Fruit fly (Drosophila melanogaster) whole organism, embryonic: ENCODE data around the gene CG33687.
A peak's percentile ranks its signal among the peaks of the same experiment; 100 is the strongest.

Experiments used
- Adf1 ChIP-seq: fragments of 200-800 bp; sonication (Bioruptor generic); IDR thresholded peaks from 2 replicates; pipeline ENCODE4 v1.3.6; 2022; ENCODE audit warnings: missing biosample characterization, missing genetic modification characterization
- Bdp1 ChIP-seq: fragments of 200-800 bp; sonication (Bioruptor generic); optimal IDR thresholded peaks from 3 replicates; lab custom pipeline; 2016; ENCODE audit warnings: missing biosample characterization, missing genetic modification characterization
- BtbVII ChIP-seq: fragments of 200-800 bp; sonication (Bioruptor generic); optimal IDR thresholded peaks from 3 replicates; lab custom pipeline; 2017; ENCODE audit warnings: missing biosample characterization, mild to moderate bottlenecking, missing genetic modification characterization
- CG12236 ChIP-seq: fragments of 200-800 bp; sonication (Bioruptor generic); optimal IDR thresholded peaks from 2 replicates; lab custom pipeline; 2016; ENCODE audit warnings: missing biosample characterization, missing genetic modification characterization
- CG12299 ChIP-seq: fragments of 200-800 bp; sonication (Bioruptor generic); optimal IDR thresholded peaks from 2 replicates; lab custom pipeline; 2018; ENCODE audit warnings: missing biosample characterization, mild to moderate bottlenecking, missing genetic modification characterization
- CG12942 ChIP-seq: fragments of 200-800 bp; sonication (Bioruptor generic); optimal IDR thresholded peaks from 3 replicates; lab custom pipeline; 2016; ENCODE audit warnings: missing biosample characterization, missing genetic modification characterization
- CG13894 ChIP-seq: fragments of 200-800 bp; sonication (Bioruptor generic); optimal IDR thresholded peaks from 3 replicates; lab custom pipeline; 2018; ENCODE audit warnings: missing biosample characterization, mild to moderate bottlenecking, missing genetic modification characterization, moderate library complexity
- CG15269 ChIP-seq: fragments of 200-800 bp; sonication (Bioruptor generic); optimal IDR thresholded peaks from 2 replicates; lab custom pipeline; 2018; ENCODE audit warnings: missing biosample characterization, mild to moderate bottlenecking, missing genetic modification characterization, moderate library complexity
- CG1647 ChIP-seq: fragments of 200-800 bp; sonication (Bioruptor generic); optimal IDR thresholded peaks from 3 replicates; lab custom pipeline; 2016; ENCODE audit warnings: missing biosample characterization, missing genetic modification characterization
- CG16863 ChIP-seq: fragments of 200-800 bp; sonication (Bioruptor generic); optimal IDR thresholded peaks from 3 replicates; lab custom pipeline; 2016; ENCODE audit warnings: missing biosample characterization, missing genetic modification characterization
- CG30020 ChIP-seq: fragments of 200-800 bp; optimal IDR thresholded peaks from 2 replicates; lab custom pipeline; 2019; ENCODE audit warnings: missing biosample characterization, mild to moderate bottlenecking, missing genetic modification characterization, moderate library complexity
- CG33557 ChIP-seq: fragments of 200-800 bp; sonication (Bioruptor generic); optimal IDR thresholded peaks from 2 replicates; lab custom pipeline; 2019; ENCODE audit warnings: missing biosample characterization, mild to moderate bottlenecking, missing genetic modification characterization, moderate library complexity
- CG4707 ChIP-seq: fragments of 200-800 bp; sonication (Bioruptor generic); optimal IDR thresholded peaks from 2 replicates; lab custom pipeline; 2018; ENCODE audit warnings: missing biosample characterization, mild to moderate bottlenecking, missing genetic modification characterization, moderate library complexity
- CG4730 ChIP-seq: fragments of 200-800 bp; sonication (Bioruptor generic); IDR thresholded peaks from 2 replicates; pipeline ENCODE4 v1.3.6; 2022; ENCODE audit warnings: missing biosample characterization, missing genetic modification characterization
- CG6765 ChIP-seq: fragments of 200-800 bp; sonication (Bioruptor generic); optimal IDR thresholded peaks from 3 replicates; lab custom pipeline; 2017; ENCODE audit warnings: missing biosample characterization, mild to moderate bottlenecking, missing genetic modification characterization
- CG7271 ChIP-seq: fragments of 200-800 bp; sonication (Bioruptor generic); optimal IDR thresholded peaks from 2 replicates; lab custom pipeline; 2018; ENCODE audit warnings: missing biosample characterization, mild to moderate bottlenecking, missing genetic modification characterization, moderate library complexity
- CG7987 ChIP-seq: fragments of 200-800 bp; sonication (Bioruptor generic); optimal IDR thresholded peaks from 2 replicates; lab custom pipeline; 2018; ENCODE audit warnings: missing biosample characterization, mild to moderate bottlenecking, missing genetic modification characterization, moderate library complexity
- CG8281 ChIP-seq: fragments of 200-800 bp; sonication (Bioruptor generic); optimal IDR thresholded peaks from 2 replicates; lab custom pipeline; 2018; ENCODE audit warnings: missing biosample characterization, mild to moderate bottlenecking, missing genetic modification characterization, moderate library complexity
- CG8359 ChIP-seq: fragments of 200-800 bp; sonication (Bioruptor generic); optimal IDR thresholded peaks from 2 replicates; lab custom pipeline; 2017; ENCODE audit warnings: missing biosample characterization, mild to moderate bottlenecking, missing genetic modification characterization, borderline replicate concordance
- CG9727 ChIP-seq: fragments of 200-800 bp; sonication (Bioruptor generic); optimal IDR thresholded peaks from 3 replicates; lab custom pipeline; 2017; ENCODE audit warnings: missing biosample characterization, mild to moderate bottlenecking, missing genetic modification characterization
- CTCF ChIP-seq: fragments of 200-800 bp; sonication (Bioruptor generic); optimal IDR thresholded peaks from 2 replicates; lab custom pipeline; 2017; ENCODE audit warnings: missing biosample characterization, mild to moderate bottlenecking, missing genetic modification characterization, moderate library complexity
- D ChIP-seq, 2 experiments: fragments of 200-800 bp in 1 of 2; fragments of >200 bp in 1 of 2; sonication (Bioruptor generic) in 1 of 2; optimal IDR thresholded peaks; 2 replicates in 1 of 2; 3 replicates in 1 of 2; lab custom pipeline; 2017; ENCODE audit warnings: mild to moderate bottlenecking in 1 of 2, missing biosample characterization in 1 of 2, missing genetic modification characterization in 1 of 2, missing genetic modification reagents in 1 of 2
- H15 ChIP-seq: fragments of 200-800 bp; sonication (Bioruptor generic); IDR thresholded peaks from 3 replicates; pipeline ENCODE4 v1.3.6; 2022; ENCODE audit warnings: missing biosample characterization, missing genetic modification characterization
- HLHmδ ChIP-seq: fragments of 200-800 bp; sonication (Bioruptor generic); optimal IDR thresholded peaks from 2 replicates; lab custom pipeline; 2018; ENCODE audit warnings: missing biosample characterization, mild to moderate bottlenecking, missing genetic modification characterization, moderate library complexity
- MTF-1 ChIP-seq: fragments of 200-800 bp; sonication (Bioruptor generic); optimal IDR thresholded peaks from 2 replicates; lab custom pipeline; 2018; ENCODE audit warnings: missing biosample characterization, mild to moderate bottlenecking, missing genetic modification characterization, borderline replicate concordance
- NFAT ChIP-seq: fragments of 200-800 bp; sonication (Bioruptor generic); IDR thresholded peaks from 2 replicates; pipeline ENCODE4 v1.3.6; 2022; ENCODE audit warnings: missing biosample characterization, missing genetic modification characterization
- NK7.1 ChIP-seq: fragments of 200-800 bp; sonication (Bioruptor generic); optimal IDR thresholded peaks from 3 replicates; lab custom pipeline; 2016; ENCODE audit warnings: missing biosample characterization, missing genetic modification characterization
- Nf-YC ChIP-seq: fragments of 200-800 bp; optimal IDR thresholded peaks from 3 replicates; lab custom pipeline; 2019; ENCODE audit warnings: missing biosample characterization, mild to moderate bottlenecking, missing genetic modification characterization, moderate library complexity
- Oaz ChIP-seq: fragments of 200-800 bp; sonication (Bioruptor generic); IDR thresholded peaks from 2 replicates; pipeline ENCODE4 v1.3.6; 2022; ENCODE audit warnings: missing biosample characterization, missing genetic modification characterization
- Sin3A ChIP-seq: fragments of >200 bp; optimal IDR thresholded peaks from 2 replicates; lab custom pipeline; 2018
- Vsx1 ChIP-seq: fragments of 200-800 bp; sonication (Bioruptor generic); optimal IDR thresholded peaks from 2 replicates; lab custom pipeline; 2017; ENCODE audit warnings: missing biosample characterization, mild to moderate bottlenecking, missing genetic modification characterization, missing genetic modification reagents
- ap ChIP-seq: fragments of 200-800 bp; sonication (Bioruptor generic); IDR thresholded peaks from 2 replicates; pipeline ENCODE4 v1.3.6; 2022; ENCODE audit warnings: missing biosample characterization, missing genetic modification characterization
- bcd ChIP-seq: fragments of 200-800 bp; sonication (Bioruptor generic); optimal IDR thresholded peaks from 2 replicates; lab custom pipeline; 2017; ENCODE audit warnings: missing biosample characterization, mild to moderate bottlenecking, missing genetic modification characterization
- bowl ChIP-seq: fragments of 200-800 bp; sonication (Bioruptor generic); IDR thresholded peaks from 2 replicates; pipeline ENCODE4 v1.3.6; 2022; ENCODE audit warnings: missing biosample characterization, missing genetic modification characterization
- cwo ChIP-seq: fragments of 200-800 bp; sonication (Bioruptor generic); optimal IDR thresholded peaks from 3 replicates; lab custom pipeline; 2017; ENCODE audit warnings: missing biosample characterization, missing genetic modification characterization, mild to moderate bottlenecking, moderate library complexity, missing genetic modification reagents
- danr ChIP-seq: fragments of 200-800 bp; sonication (Bioruptor generic); IDR thresholded peaks from 2 replicates; pipeline ENCODE4 v1.3.6; 2022; ENCODE audit warnings: missing biosample characterization, missing genetic modification characterization
- emc ChIP-seq: fragments of 200-800 bp; sonication (Bioruptor generic); optimal IDR thresholded peaks from 2 replicates; lab custom pipeline; 2016; ENCODE audit warnings: missing biosample characterization, missing genetic modification characterization
- exex ChIP-seq: fragments of 200-800 bp; sonication (Bioruptor generic); optimal IDR thresholded peaks from 4 replicates; lab custom pipeline; 2018; ENCODE audit warnings: missing biosample characterization, mild to moderate bottlenecking, missing genetic modification characterization, moderate library complexity
- eyg ChIP-seq: fragments of 200-800 bp; sonication (Bioruptor generic); optimal IDR thresholded peaks from 3 replicates; lab custom pipeline; 2016; ENCODE audit warnings: missing biosample characterization, missing genetic modification characterization
- ftz-f1 ChIP-seq: fragments of 200-800 bp; sonication (Bioruptor generic); optimal IDR thresholded peaks from 2 replicates; lab custom pipeline; 2016; ENCODE audit warnings: missing biosample characterization, missing genetic modification characterization
- lilli ChIP-seq: fragments of 200-800 bp; sonication (Bioruptor generic); optimal IDR thresholded peaks from 3 replicates; lab custom pipeline; 2016; ENCODE audit warnings: missing biosample characterization, missing genetic modification characterization
- lmd ChIP-seq: fragments of 200-800 bp; sonication (Bioruptor generic); IDR thresholded peaks from 2 replicates; pipeline ENCODE4 v1.3.6; 2022; ENCODE audit warnings: missing biosample characterization, missing genetic modification characterization
- nmo ChIP-seq: fragments of 200-800 bp; sonication (Bioruptor generic); optimal IDR thresholded peaks from 2 replicates; lab custom pipeline; 2018; ENCODE audit warnings: missing biosample characterization, mild to moderate bottlenecking, missing genetic modification characterization, moderate library complexity
- schlank ChIP-seq: fragments of 200-800 bp; sonication (Bioruptor generic); optimal IDR thresholded peaks from 2 replicates; lab custom pipeline; 2018; ENCODE audit warnings: missing biosample characterization, mild to moderate bottlenecking, missing genetic modification characterization
- sima ChIP-seq: fragments of 200-800 bp; sonication (Bioruptor generic); optimal IDR thresholded peaks from 2 replicates; lab custom pipeline; 2016; ENCODE audit warnings: missing biosample characterization, missing genetic modification characterization
- sqz ChIP-seq: fragments of 200-800 bp; sonication (Bioruptor generic); optimal IDR thresholded peaks from 3 replicates; lab custom pipeline; 2018; ENCODE audit warnings: missing biosample characterization, mild to moderate bottlenecking, missing genetic modification characterization
- trh ChIP-seq: fragments of 200-800 bp; sonication (Bioruptor generic); optimal IDR thresholded peaks from 2 replicates; lab custom pipeline; 2016; ENCODE audit warnings: missing biosample characterization, missing genetic modification characterization
- vvl ChIP-seq: fragments of 200-800 bp; sonication (Bioruptor generic); IDR thresholded peaks from 2 replicates; pipeline ENCODE4 v1.3.6; 2022; ENCODE audit warnings: missing biosample characterization, missing genetic modification characterization
- zfh2 ChIP-seq: fragments of 200-800 bp; sonication (Bioruptor generic); optimal IDR thresholded peaks from 2 replicates; lab custom pipeline; 2016; ENCODE audit warnings: missing biosample characterization, missing genetic modification characterization

CG33687 gene

DNA sequence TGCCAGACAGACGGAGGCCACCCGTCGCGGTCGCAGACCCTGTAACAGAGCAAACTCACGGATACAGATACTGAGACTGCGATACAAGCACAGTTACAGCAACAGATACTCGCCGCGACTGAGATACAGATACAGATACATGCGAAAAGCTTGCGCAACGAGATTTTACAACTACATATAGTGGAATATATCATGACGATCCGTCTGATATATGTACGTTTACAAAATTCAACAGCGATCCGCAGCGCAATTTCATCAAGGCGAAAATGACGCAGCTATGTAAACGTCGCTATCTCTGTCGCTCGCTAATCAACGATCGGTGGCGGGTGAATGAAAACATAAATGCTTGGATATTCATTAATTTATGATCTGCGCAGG is 47.5 kb upstream of the CG33687 start (continued):
- no peak for TF ChIP-seq D (optimal IDR thresholded peaks at IDR 0.05; lab: Kevin White, UChicago)
- TF ChIP-seq D (GFP tag; optimal IDR thresholded peaks at IDR 0.05; lab: Kevin White, UChicago) = no peak
- TF ChIP-seq ftz-f1 = peak; percentile 21
- no peak for TF ChIP-seq sima
- TF ChIP-seq CG8359 (GFP tag; lab: Kevin White, UChicago) = no peak
- no peak for TF ChIP-seq CG7271
- no peak for TF ChIP-seq CTCF (GFP tag; lab: Kevin White, UChicago)
- TF ChIP-seq CG12236 (GFP tag; lab: Kevin White, UChicago) = no peak
- no peak for TF ChIP-seq CG1647 (GFP tag; lab: Kevin White, UChicago)
- TF ChIP-seq CG16863 (GFP tag; lab: Kevin White, UChicago) = no peak
- TF ChIP-seq danr = no peak
- TF ChIP-seq BtbVII (GFP tag; lab: Kevin White, UChicago) = no peak
- TF ChIP-seq ap (GFP tag; lab: Robert Waterston, UW) = no peak
- no peak for TF ChIP-seq NK7.1 (GFP tag; lab: Kevin White, UChicago)
- TF ChIP-seq bcd (GFP tag; lab: Kevin White, UChicago) = no peak
- no peak for TF ChIP-seq CG4707 (GFP tag; lab: Kevin White, UChicago)
- no peak for TF ChIP-seq CG12942 (GFP tag; lab: Kevin White, UChicago)
- TF ChIP-seq nmo (GFP tag; lab: Kevin White, UChicago) = no peak
- TF ChIP-seq trh = no peak
- TF ChIP-seq CG12299 (tag; lab: Kevin White, UChicago) = no peak
- no peak for TF ChIP-seq CG4730 (GFP tag; lab: Robert Waterston, UW)
- TF ChIP-seq sqz (GFP tag; lab: Kevin White, UChicago) = no peak
- no peak for TF ChIP-seq CG9727 (GFP tag; lab: Kevin White, UChicago)
- TF ChIP-seq Sin3A = no peak
- TF ChIP-seq Nf-YC (tag; lab: Kevin White, UChicago) = no peak
- no peak for TF ChIP-seq CG30020
- TF ChIP-seq Oaz (GFP tag; lab: Robert Waterston, UW) = no peak
- no peak for TF ChIP-seq Vsx1 (GFP tag; lab: Kevin White, UChicago)
- no peak for TF ChIP-seq schlank (tag; lab: Kevin White, UChicago)
- TF ChIP-seq CG8281 (tag; lab: Kevin White, UChicago) = no peak
- no peak for TF ChIP-seq H15 (GFP tag; lab: Robert Waterston, UW)
- TF ChIP-seq CG6765 = no peak
- no peak for TF ChIP-seq zfh2
- peak; percentile 90 for TF ChIP-seq CG13894
- no peak for TF ChIP-seq lmd (GFP tag; lab: Robert Waterston, UW)
- TF ChIP-seq emc (GFP tag; lab: Kevin White, UChicago) = no peak
- no peak for TF ChIP-seq MTF-1 (GFP tag; lab: Kevin White, UChicago)
- no peak for TF ChIP-seq NFAT (GFP tag; lab: Robert Waterston, UW)
- no peak for TF ChIP-seq HLHmδ (GFP tag; lab: Kevin White, UChicago)
- TF ChIP-seq CG7987 = no peak
- TF ChIP-seq cwo (GFP tag; lab: Kevin White, UChicago) = no peak
- TF ChIP-seq vvl (GFP tag; lab: Robert Waterston, UW) = no peak
- TF ChIP-seq eyg = no peak
- no peak for TF ChIP-seq CG33557 (GFP tag; lab: Kevin White, UChicago)
- TF ChIP-seq lilli (GFP tag; lab: Kevin White, UChicago) = no peak
- TF ChIP-seq exex (tag; lab: Kevin White, UChicago) = peak; percentile 14
- TF ChIP-seq CG15269 (tag; lab: Kevin White, UChicago) = no peak
- no peak for TF ChIP-seq bowl (GFP tag; lab: Robert Waterston, UW)
- TF ChIP-seq Bdp1 (GFP tag; lab: Kevin White, UChicago) = no peak
- peak; percentile 54 for TF ChIP-seq Adf1 (GFP tag; lab: Robert Waterston, UW)
